Worm (Caenorhabditis elegans) whole organism, young adult: ENCODE data around the gene Y41C4A.11.

Source experiments
- F10E7.11 ChIP-seq: sonication (generic microtip); optimal IDR thresholded peaks from 2 replicates; lab custom pipeline; 2017; ENCODE audit warnings: mild to moderate bottlenecking, missing genetic modification characterization, moderate library complexity, missing compliant biosample characterization
- ama-1 ChIP-seq, 3 experiments: fragments of 150-350 bp in 1 of 3; sonication (generic microtip) in 2 of 3; optimal IDR thresholded peaks; 2 replicates each; lab custom pipeline; 2014 to 2018; ENCODE audit warnings: missing biosample characterization in 2 of 3, missing genetic modification characterization in 2 of 3, missing genetic modification reagents in 2 of 3
- aptf-3 ChIP-seq: fragments of 200-800 bp; sonication (Bioruptor generic); IDR thresholded peaks from 2 replicates; pipeline ENCODE4 v1.3.6; 2022; ENCODE audit warnings: missing genetic modification characterization, missing compliant biosample characterization
- ceh-100 ChIP-seq: fragments of 200-800 bp; sonication (Bioruptor generic); IDR thresholded peaks from 2 replicates; pipeline ENCODE4 v1.3.6; 2022; ENCODE audit warnings: missing genetic modification reagents, missing genetic modification characterization, missing compliant biosample characterization
- dpff-1 ChIP-seq: sonication (generic microtip); optimal IDR thresholded peaks from 2 replicates; lab custom pipeline; 2017; ENCODE audit warnings: mild to moderate bottlenecking, missing genetic modification characterization, missing compliant biosample characterization
- ets-4 ChIP-seq: fragments of 200-800 bp; sonication (Bioruptor generic); optimal IDR thresholded peaks from 2 replicates; lab custom pipeline; 2018; ENCODE audit warnings: mild to moderate bottlenecking, missing genetic modification characterization, missing compliant biosample characterization
- madf-6 ChIP-seq: fragments of 200-800 bp; sonication (Bioruptor generic); IDR thresholded peaks from 2 replicates; pipeline ENCODE4 v1.3.6; 2022; ENCODE audit warnings: missing genetic modification reagents, missing genetic modification characterization, missing compliant biosample characterization
- mel-28 ChIP-seq: sonication (generic microtip); optimal IDR thresholded peaks from 2 replicates; lab custom pipeline; 2016; ENCODE audit warnings: borderline replicate concordance, mild to moderate bottlenecking, missing genetic modification characterization, missing compliant biosample characterization
- tbx-9 ChIP-seq: sonication (generic microtip); optimal IDR thresholded peaks from 2 replicates; lab custom pipeline; 2016; ENCODE audit warnings: borderline replicate concordance, missing genetic modification characterization, inconsistent platforms, missing compliant biosample characterization
- unc-130 ChIP-seq: sonication (generic microtip); optimal IDR thresholded peaks from 2 replicates; lab custom pipeline; 2016; ENCODE audit warnings: missing genetic modification reagents, missing genetic modification characterization, missing compliant biosample characterization
- unc-62 ChIP-seq: fragments of 150-350 bp; optimal IDR thresholded peaks from 2 replicates; lab custom pipeline; 2014; ENCODE audit warnings: missing biosample characterization, missing genetic modification reagents, missing genetic modification characterization

DNA sequence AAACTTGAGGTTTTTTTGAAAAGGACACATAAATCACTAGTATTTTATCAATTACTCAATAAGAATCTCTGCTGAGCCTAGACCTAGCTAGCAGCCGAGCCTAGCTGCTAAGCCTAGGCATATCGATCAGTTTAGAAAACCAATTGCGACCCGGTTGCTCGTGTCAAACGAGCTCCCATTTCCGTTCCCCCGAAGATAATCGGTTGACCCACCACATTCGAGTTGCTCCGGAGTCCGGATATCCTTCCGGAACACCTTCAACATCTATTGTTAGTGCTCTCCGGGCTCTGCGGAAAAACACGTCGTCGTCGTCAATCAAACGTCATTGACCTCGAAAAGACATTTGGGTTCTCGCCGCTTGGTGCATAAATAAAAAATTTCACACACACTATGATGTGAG is 35.9 kb upstream of the Y41C4A.11 start:
- TF ChIP-seq ceh-100 (no peak), dpff-1 (tag; lab: Kevin White, UChicago) (no peak), mel-28 (no peak), madf-6 (no peak), aptf-3 (GFP tag; lab: Robert Waterston, UW) (no peak), ama-1 (optimal IDR thresholded peaks at IDR 0.05; lab: Kevin White, UChicago) (no peak), ama-1 (GFP tag; optimal IDR thresholded peaks at IDR 0.05; lab: Kevin White, UChicago) (no peak), ets-4 (GFP tag; lab: Kevin White, UChicago) (no peak), unc-130 (GFP tag; lab: Kevin White, UChicago) (no peak), unc-62 (GFP tag; lab: Kevin White, UChicago) (no peak), tbx-9 (tag; lab: Kevin White, UChicago) (no peak), F10E7.11 (tag; lab: Kevin White, UChicago) (no peak)
